Fruit fly (Drosophila melanogaster): Measurements from ENCODE around the gene Kdsr.

The Kdsr gene

dm6 chr3R:25302239-25302638 lies 39.9 kb upstream of the Kdsr start, which contains the start of gene CG31370:
TSS of gene CG31370 (plus strand) at chr3R:25302464.
- TF ChIP-seq CG8119 (GFP tag; IDR thresholded peaks at IDR 0.05) (no peak), Lpt (GFP tag; optimal IDR thresholded peaks at IDR 0.05) (no peak), Gug (GFP tag; IDR thresholded peaks at IDR 0.05) (no peak), pdm3 (GFP tag; optimal IDR thresholded peaks at IDR 0.05) (no peak), Blimp-1 (GFP tag; optimal IDR thresholded peaks at IDR 0.05) (no peak), CG3032 (tag; optimal IDR thresholded peaks at IDR 0.05) (no peak), CG9139 (GFP tag; optimal IDR thresholded peaks at IDR 0.05) (no peak), Hr38 (GFP tag; optimal IDR thresholded peaks at IDR 0.05) (no peak), Hr39 (GFP tag; optimal IDR thresholded peaks at IDR 0.05) (no peak), topi (GFP tag; optimal IDR thresholded peaks at IDR 0.05) (no peak), CG3919 (GFP tag; optimal IDR thresholded peaks at IDR 0.05) (no peak)

- TF ChIP-seq vri (GFP tag; optimal IDR thresholded peaks at IDR 0.05) (peak; percentile 3), salr (GFP tag; optimal IDR thresholded peaks at IDR 0.05) (no peak)
Measured at dm6 chr3R:25300575-25300974, 38.3 kb upstream of the Kdsr start, which contains the start of gene CG13659. TSS of gene CG13659 (plus strand) at chr3R:25300891.

- TF ChIP-seq net (GFP tag; optimal IDR thresholded peaks at IDR 0.05): no peak
- no peak for TF ChIP-seq pdm3 (GFP tag; optimal IDR thresholded peaks at IDR 0.05)
- no peak for TF ChIP-seq ss (GFP tag; optimal IDR thresholded peaks at IDR 0.05)
- TF ChIP-seq CG9139 (GFP tag; optimal IDR thresholded peaks at IDR 0.05): no peak
- no peak for TF ChIP-seq Eip93F (GFP tag; optimal IDR thresholded peaks at IDR 0.05)
Measured at dm6 chr3R:25299507-25299964, 37.2 kb upstream of the Kdsr start, which contains the start of gene CG31288. TSS of gene CG31288 (minus strand) at chr3R:25299557.

- TF ChIP-seq Eip78C (GFP tag) (no peak), spab (GFP tag; optimal IDR thresholded peaks at IDR 0.05) (no peak), CG10669 (GFP tag; optimal IDR thresholded peaks at IDR 0.05) (no peak), Hr38 (GFP tag; optimal IDR thresholded peaks at IDR 0.05) (no peak), vri (GFP tag; optimal IDR thresholded peaks at IDR 0.05) (no peak), Eip75B (GFP tag; optimal IDR thresholded peaks at IDR 0.05) (no peak), CG31627 (GFP tag; optimal IDR thresholded peaks at IDR 0.05) (no peak), CG4318 (GFP tag; optimal IDR thresholded peaks at IDR 0.05) (no peak), net (GFP tag; optimal IDR thresholded peaks at IDR 0.05) (no peak), esn (GFP tag; optimal IDR thresholded peaks at IDR 0.05) (no peak), CG11762 (GFP tag; optimal IDR thresholded peaks at IDR 0.05; ENCODE audit: insufficient read depth) (no peak), CG16779 (tag; optimal IDR thresholded peaks at IDR 0.05) (no peak)
Measured at dm6 chr3R:25297678-25298077, 35.4 kb upstream of the Kdsr start, which contains the start of gene CG31097. TSS of gene CG31097 (minus strand) at chr3R:25297778.

dm6 chr3R:25295320-25296020 lies 33.2 kb upstream of the Kdsr start, which contains the start of gene CG31102:
TSS of gene CG31102 (minus strand) at chr3R:25295594.
- TF ChIP-seq CG9139 (GFP tag; optimal IDR thresholded peaks at IDR 0.05) (no peak), vri (GFP tag; optimal IDR thresholded peaks at IDR 0.05) (peak; percentile 79), acj6 (GFP tag; optimal IDR thresholded peaks at IDR 0.05) (no peak), ss (GFP tag; optimal IDR thresholded peaks at IDR 0.05) (peak in 1 of 2 experiments; percentile 4), achi (GFP tag; optimal IDR thresholded peaks at IDR 0.05) (no peak), CG15336 (GFP tag; IDR thresholded peaks at IDR 0.05) (no peak), esn (GFP tag; optimal IDR thresholded peaks at IDR 0.05) (peak; percentile 5), Hr38 (GFP tag; optimal IDR thresholded peaks at IDR 0.05) (no peak), CG6808 (GFP tag; optimal IDR thresholded peaks at IDR 0.05) (no peak), Blimp-1 (GFP tag; optimal IDR thresholded peaks at IDR 0.05) (no peak), CG11294 (GFP tag; IDR thresholded peaks at IDR 0.05) (no peak), dac (GFP tag; optimal IDR thresholded peaks at IDR 0.05) (no peak), CG4318 (GFP tag; optimal IDR thresholded peaks at IDR 0.05) (no peak), Sox15 (GFP tag; optimal IDR thresholded peaks at IDR 0.05) (no peak), lz (GFP tag; optimal IDR thresholded peaks at IDR 0.05) (no peak), CG34406 (GFP tag; optimal IDR thresholded peaks at IDR 0.05) (no peak), svp (GFP tag) (peak; percentile 90), CG1621 (tag; optimal IDR thresholded peaks at IDR 0.05) (no peak), CG8319 (GFP tag; optimal IDR thresholded peaks at IDR 0.05) (no peak), spab (GFP tag; optimal IDR thresholded peaks at IDR 0.05) (no peak), CG6276 (GFP tag; optimal IDR thresholded peaks at IDR 0.05) (peak; percentile 21), Sox14 (GFP tag; optimal IDR thresholded peaks at IDR 0.05) (no peak), Ets96B (tag; optimal IDR thresholded peaks at IDR 0.05) (no peak), topi (GFP tag; optimal IDR thresholded peaks at IDR 0.05) (no peak), fd59A (GFP tag; optimal IDR thresholded peaks at IDR 0.05) (no peak), Eip75B (GFP tag; optimal IDR thresholded peaks at IDR 0.05) (no peak), Eip93F (GFP tag; optimal IDR thresholded peaks at IDR 0.05) (no peak)

Data from whole organism, prepupa.